Fruit fly (Drosophila melanogaster) whole organism, adult: ENCODE data around the gene Atg13.

Source experiments
- CG11617 ChIP-seq: fragments of 200-800 bp; sonication (Bioruptor generic); optimal IDR thresholded peaks from 2 replicates; lab custom pipeline; 2017; ENCODE audit warnings: mild to moderate bottlenecking, missing biosample characterization, missing genetic modification reagents, missing genetic modification characterization
- CG12768 ChIP-seq: fragments of 200-800 bp; sonication (Bioruptor generic); optimal IDR thresholded peaks from 2 replicates; lab custom pipeline; 2017; ENCODE audit warnings: missing biosample characterization, missing genetic modification characterization, mild to moderate bottlenecking, moderate library complexity, missing genetic modification reagents
- CG14711 ChIP-seq: fragments of 200-800 bp; sonication (Bioruptor generic); optimal IDR thresholded peaks from 2 replicates; lab custom pipeline; 2018; ENCODE audit warnings: missing biosample characterization, mild to moderate bottlenecking, missing genetic modification characterization, moderate library complexity
- CG1620 ChIP-seq: fragments of 200-800 bp; sonication (Bioruptor generic); optimal IDR thresholded peaks from 2 replicates; lab custom pipeline; 2016; ENCODE audit warnings: missing biosample characterization, missing genetic modification characterization
- CG33017 ChIP-seq: fragments of 200-800 bp; sonication (Bioruptor generic); optimal IDR thresholded peaks from 2 replicates; lab custom pipeline; 2018; ENCODE audit warnings: missing biosample characterization, mild to moderate bottlenecking, missing genetic modification characterization, moderate library complexity
- CG5204 ChIP-seq: fragments of 200-800 bp; sonication (Bioruptor generic); optimal IDR thresholded peaks from 2 replicates; lab custom pipeline; 2016; ENCODE audit warnings: missing biosample characterization, missing genetic modification characterization
- CG7045 ChIP-seq: fragments of 200-800 bp; sonication (Bioruptor generic); optimal IDR thresholded peaks from 2 replicates; lab custom pipeline; 2017; ENCODE audit warnings: missing biosample characterization, mild to moderate bottlenecking, missing genetic modification characterization
- CG7101 ChIP-seq: fragments of 200-800 bp; sonication (Bioruptor generic); optimal IDR thresholded peaks from 2 replicates; lab custom pipeline; 2018; ENCODE audit warnings: missing biosample characterization, mild to moderate bottlenecking, missing genetic modification characterization, moderate library complexity
- Clk ChIP-seq: fragments of 200-800 bp; sonication (Bioruptor generic); optimal IDR thresholded peaks from 2 replicates; lab custom pipeline; 2017; ENCODE audit warnings: missing biosample characterization, missing genetic modification characterization
- Crg-1 ChIP-seq: fragments of 200-800 bp; sonication (Bioruptor generic); optimal IDR thresholded peaks from 2 replicates; lab custom pipeline; 2016; ENCODE audit warnings: missing biosample characterization, missing genetic modification characterization
- Hr96 ChIP-seq: fragments of 200-800 bp; sonication (Bioruptor generic); optimal IDR thresholded peaks from 2 replicates; lab custom pipeline; 2016; ENCODE audit warnings: missing biosample characterization, missing genetic modification characterization
- Mnt ChIP-seq: fragments of 200-800 bp; sonication (Bioruptor generic); optimal IDR thresholded peaks from 2 replicates; lab custom pipeline; 2016; ENCODE audit warnings: missing biosample characterization, mild to moderate bottlenecking, missing genetic modification characterization
- bab1 ChIP-seq: fragments of 200-800 bp; sonication (Bioruptor generic); optimal IDR thresholded peaks from 3 replicates; lab custom pipeline; 2019; ENCODE audit warnings: missing biosample characterization, mild to moderate bottlenecking, missing genetic modification characterization, moderate library complexity
- cic ChIP-seq: fragments of 200-800 bp; sonication (Bioruptor generic); optimal IDR thresholded peaks from 2 replicates; lab custom pipeline; 2017; ENCODE audit warnings: missing biosample characterization, mild to moderate bottlenecking, missing genetic modification characterization, moderate library complexity
- cnc ChIP-seq, 2 experiments: fragments of >200 bp; optimal IDR thresholded peaks; 2 replicates each; lab custom pipeline; 2017
- kay ChIP-seq: fragments of 200-800 bp; sonication (Bioruptor generic); peaks from one replicate; lab custom pipeline; 2016; ENCODE audit warnings: missing biosample characterization, missing genetic modification characterization, borderline replicate concordance
- ovo ChIP-seq: fragments of 200-800 bp; sonication (Bioruptor generic); optimal IDR thresholded peaks from 2 replicates; lab custom pipeline; 2016; ENCODE audit warnings: missing biosample characterization, missing genetic modification characterization
- pad ChIP-seq: fragments of 200-800 bp; sonication (Bioruptor generic); optimal IDR thresholded peaks from 3 replicates; lab custom pipeline; 2017; ENCODE audit warnings: missing biosample characterization, missing genetic modification characterization, mild to moderate bottlenecking, moderate library complexity, missing genetic modification reagents
- tj ChIP-seq: fragments of 200-800 bp; sonication (Bioruptor generic); optimal IDR thresholded peaks from 3 replicates; lab custom pipeline; 2017; ENCODE audit warnings: missing biosample characterization, mild to moderate bottlenecking, missing genetic modification characterization, moderate library complexity
- toe ChIP-seq: fragments of 200-800 bp; sonication (Bioruptor generic); optimal IDR thresholded peaks from 2 replicates; lab custom pipeline; 2016; ENCODE audit warnings: missing biosample characterization, missing genetic modification characterization

The Atg13 gene

dm6 chr3R:8306188-8306926 is 43.3 kb upstream of the Atg13 start:
- TF ChIP-seq Crg-1 (GFP tag; lab: Kevin White, UChicago) (no peak), CG5204 (GFP tag; lab: Kevin White, UChicago) (no peak), CG14711 (tag; lab: Kevin White, UChicago) (no peak), pad (GFP tag; lab: Kevin White, UChicago) (peak; percentile 99), tj (GFP tag; lab: Kevin White, UChicago) (no peak), CG12768 (GFP tag; lab: Kevin White, UChicago) (peak; percentile 2), Mnt (no peak), Clk (no peak), bab1 (GFP tag; lab: Kevin White, UChicago) (no peak), CG11617 (GFP tag; lab: Kevin White, UChicago) (no peak), CG7101 (tag; lab: Kevin White, UChicago) (no peak)

- TF ChIP-seq bab1 (GFP tag; lab: Kevin White, UChicago) (no peak), Mnt (no peak), tj (GFP tag; lab: Kevin White, UChicago) (no peak), CG7045 (no peak), CG1620 (GFP tag; lab: Kevin White, UChicago) (no peak), CG14711 (tag; lab: Kevin White, UChicago) (no peak), CG11617 (GFP tag; lab: Kevin White, UChicago) (no peak), pad (GFP tag; lab: Kevin White, UChicago) (no peak), CG33017 (tag; lab: Kevin White, UChicago) (no peak), cic (no peak), kay (no peak), CG7101 (tag; lab: Kevin White, UChicago) (no peak), ovo (no peak), Hr96 (GFP tag; lab: Kevin White, UChicago) (no peak), toe (GFP tag; lab: Kevin White, UChicago) (no peak), CG12768 (GFP tag; lab: Kevin White, UChicago) (no peak), Crg-1 (GFP tag; lab: Kevin White, UChicago) (no peak), Clk (no peak), CG5204 (GFP tag; lab: Kevin White, UChicago) (no peak)
These were observed 42.7 kb upstream of the Atg13 start for dm6 chr3R:8306927-8307261.

- TF ChIP-seq ovo = no peak
- TF ChIP-seq kay = no peak
- TF ChIP-seq CG11617 (GFP tag; lab: Kevin White, UChicago) = no peak
- no peak for TF ChIP-seq CG14711 (tag; lab: Kevin White, UChicago)
- TF ChIP-seq cic = no peak
- TF ChIP-seq CG33017 (tag; lab: Kevin White, UChicago) = no peak
- TF ChIP-seq Hr96 (GFP tag; lab: Kevin White, UChicago) = no peak
- TF ChIP-seq tj (GFP tag; lab: Kevin White, UChicago) = no peak
- no peak for TF ChIP-seq CG7045
- TF ChIP-seq Clk = no peak
- TF ChIP-seq CG7101 (tag; lab: Kevin White, UChicago) = no peak
- no peak for TF ChIP-seq toe (GFP tag; lab: Kevin White, UChicago)
- no peak for TF ChIP-seq Crg-1 (GFP tag; lab: Kevin White, UChicago)
- TF ChIP-seq CG1620 (GFP tag; lab: Kevin White, UChicago) = no peak
- TF ChIP-seq CG5204 (GFP tag; lab: Kevin White, UChicago) = no peak
- no peak for TF ChIP-seq pad (GFP tag; lab: Kevin White, UChicago)
- no peak for TF ChIP-seq CG12768 (GFP tag; lab: Kevin White, UChicago)
- TF ChIP-seq cnc (optimal IDR thresholded peaks at IDR 0.05; lab: Kevin White, UChicago) = no peak
These were observed 42.3 kb upstream of the Atg13 start for dm6 chr3R:8307283-8307682.

dm6 chr3R:8308515-8308959 is 41.1 kb upstream of the Atg13 start, which contains the start of gene tex:
TSS of gene tex (minus strand) at chr3R:8308645.
- TF ChIP-seq Crg-1 (GFP tag; lab: Kevin White, UChicago) (no peak), cic (peak; percentile 24), CG14711 (tag; lab: Kevin White, UChicago) (no peak), CG5204 (GFP tag; lab: Kevin White, UChicago) (no peak)

dm6 chr3R:8310678-8311077 is 38.9 kb upstream of the Atg13 start, which contains the start of gene CG11693:
TSS of gene CG11693 (minus strand) at chr3R:8310778.
- TF ChIP-seq bab1 (GFP tag; lab: Kevin White, UChicago) (no peak), CG14711 (tag; lab: Kevin White, UChicago) (no peak), Clk (no peak), CG33017 (tag; lab: Kevin White, UChicago) (no peak), kay (no peak), Mnt (no peak), tj (GFP tag; lab: Kevin White, UChicago) (no peak), cic (no peak), toe (GFP tag; lab: Kevin White, UChicago) (no peak), CG7101 (tag; lab: Kevin White, UChicago) (no peak), cnc (optimal IDR thresholded peaks at IDR 0.05; lab: Kevin White, UChicago) (no peak), ovo (no peak), CG7045 (no peak)

- no peak for TF ChIP-seq Hr96 (GFP tag; lab: Kevin White, UChicago)
- TF ChIP-seq CG33017 (tag; lab: Kevin White, UChicago) = no peak
- TF ChIP-seq cnc (optimal IDR thresholded peaks at IDR 0.05; lab: Kevin White, UChicago) = no peak
- TF ChIP-seq bab1 (GFP tag; lab: Kevin White, UChicago) = no peak
These were observed 37.6 kb upstream of the Atg13 start, which contains the start of the genes CG11694 and CG11698 for dm6 chr3R:8312037-8312436. TSS of gene CG11694 (minus strand) at chr3R:8312137. TSS of gene CG11698 (plus strand) at chr3R:8312188.
